Fruit fly (Drosophila melanogaster): ENCODE results near the gene Ttc1.

The Ttc1 gene

DNA sequence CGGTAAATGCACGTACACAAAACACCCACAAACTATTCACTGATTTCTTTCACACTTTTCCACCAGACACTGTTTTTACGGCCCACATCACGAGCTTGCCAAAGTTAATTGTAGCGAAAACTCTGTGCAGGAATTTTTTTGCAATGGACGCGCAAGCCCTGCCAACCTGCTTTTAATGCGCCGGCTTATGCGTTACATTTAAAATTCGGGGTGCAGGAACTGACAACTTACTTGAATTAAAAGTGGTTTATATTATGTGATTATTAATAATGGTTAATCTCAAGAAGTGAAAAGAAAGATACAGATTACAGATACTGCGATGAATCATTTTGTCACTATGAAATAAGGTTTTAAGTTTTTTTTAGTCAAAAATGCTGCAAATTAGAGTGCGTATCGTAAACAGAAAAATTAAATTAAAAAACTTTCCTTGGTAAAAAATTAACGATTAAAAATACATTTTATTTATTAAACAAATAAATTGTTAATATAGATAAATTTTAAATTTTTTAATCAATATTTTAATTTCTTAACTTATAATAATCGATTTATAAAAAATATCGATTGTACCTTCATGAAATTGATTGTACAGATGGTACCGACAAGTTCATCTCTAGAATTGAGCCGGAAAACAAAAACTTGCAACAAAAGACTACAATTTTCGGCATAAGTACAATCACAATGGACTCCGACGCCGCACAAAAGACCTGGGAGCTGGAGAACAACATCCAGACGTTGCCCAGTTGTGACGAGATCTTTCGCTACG is 26.9 kb upstream of the Ttc1 start, which contains the start of the genes CG42232 and CSN5 (continued):
- TF ChIP-seq HHEX (GFP tag; optimal IDR thresholded peaks at IDR 0.05) = peak; percentile 33
- TF ChIP-seq Sin3A (optimal IDR thresholded peaks at IDR 0.05) = peak; percentile 18
- peak; percentile 61 for TF ChIP-seq CG13287 (GFP tag; IDR thresholded peaks at IDR 0.05; ENCODE audit: partially characterized antibody)
- TF ChIP-seq CG17829 (tag; optimal IDR thresholded peaks at IDR 0.05) = peak; percentile 76
- TF ChIP-seq CG30020 (tag; optimal IDR thresholded peaks at IDR 0.05) = peak; percentile 37
- TF ChIP-seq fd64A (GFP tag; optimal IDR thresholded peaks at IDR 0.05) = no peak
- TF ChIP-seq CG18262 (tag; optimal IDR thresholded peaks at IDR 0.05) = peak; percentile 51
- no peak for TF ChIP-seq CkIIα-i1 (GFP tag; IDR thresholded peaks at IDR 0.05)
- TF ChIP-seq CG13123 (GFP tag; optimal IDR thresholded peaks at IDR 0.05) = peak; percentile 32
- TF ChIP-seq gt (GFP tag; IDR thresholded peaks at IDR 0.05) = no peak
- peak; percentile 25 for TF ChIP-seq HmgZ (tag; optimal IDR thresholded peaks at IDR 0.05)
- TF ChIP-seq maf-S (GFP tag; optimal IDR thresholded peaks at IDR 0.05) = peak; percentile 37
- peak; percentile 21; the same call in 1 of the 3 replicates for TF ChIP-seq CG34422 (GFP tag; IDR thresholded peaks at IDR 0.05)
- peak; percentile 54 for TF ChIP-seq jumu (GFP tag; optimal IDR thresholded peaks at IDR 0.05)
- TF ChIP-seq hbn (GFP tag; IDR thresholded peaks at IDR 0.05; ENCODE audit: partially characterized antibody) = peak; percentile 36; the same call in 1 of the 2 replicates
- peak; percentile 84 for TF ChIP-seq nmo (GFP tag; optimal IDR thresholded peaks at IDR 0.05)
- peak; percentile 44 for TF ChIP-seq zfh2 (GFP tag; optimal IDR thresholded peaks at IDR 0.05)
- TF ChIP-seq pho (GFP tag; optimal IDR thresholded peaks at IDR 0.05) = peak; percentile 55
- peak; percentile 55; the same call in 1 of the 2 replicates for TF ChIP-seq Xrp1 (GFP tag; IDR thresholded peaks at IDR 0.05)
- TF ChIP-seq CG10462 (GFP tag; optimal IDR thresholded peaks at IDR 0.05) = peak; percentile 45
- TF ChIP-seq repo (GFP tag; optimal IDR thresholded peaks at IDR 0.05) = peak; percentile 16
- TF ChIP-seq CG17328 (GFP tag; IDR thresholded peaks at IDR 0.05) = peak; percentile 44; the same call in 1 of the 2 replicates
- TF ChIP-seq phol (tag; optimal IDR thresholded peaks at IDR 0.05) = peak; percentile 79
- TF ChIP-seq Dll (GFP tag; IDR thresholded peaks at IDR 0.05; ENCODE audit: partially characterized antibody) = peak; percentile 74
- TF ChIP-seq Mad (GFP tag; optimal IDR thresholded peaks at IDR 0.05) = peak; percentile 47
- peak; percentile 30; the same call in 1 of the 2 replicates for TF ChIP-seq Rx (GFP tag; IDR thresholded peaks at IDR 0.05)
- peak; percentile 17 for TF ChIP-seq gfzf (GFP tag; optimal IDR thresholded peaks at IDR 0.05)
- peak; percentile 41 for TF ChIP-seq tio (GFP tag; optimal IDR thresholded peaks at IDR 0.05)
- peak; percentile 64 for TF ChIP-seq Scr (GFP tag; IDR thresholded peaks at IDR 0.05; ENCODE audit: partially characterized antibody)
- peak; percentile 69 for TF ChIP-seq mam (GFP tag; optimal IDR thresholded peaks at IDR 0.05)
- 0 out of 2 replicates have a peak, but pooled peaks have one; percentile 21 for TF ChIP-seq CG4730 (GFP tag; IDR thresholded peaks at IDR 0.05)
- TF ChIP-seq CG11723 (GFP tag; optimal IDR thresholded peaks at IDR 0.05) = no peak
- peak; percentile 39 for TF ChIP-seq Asciz (GFP tag; optimal IDR thresholded peaks at IDR 0.05)
- TF ChIP-seq row (GFP tag; IDR thresholded peaks at IDR 0.05) = peak; percentile 78
- TF ChIP-seq CG4617 (GFP tag; optimal IDR thresholded peaks at IDR 0.05; ENCODE audit: borderline replicate concordance) = peak; percentile 13
- TF ChIP-seq CG16863 (GFP tag; optimal IDR thresholded peaks at IDR 0.05) = peak; percentile 39
- TF ChIP-seq Hr78 (GFP tag; optimal IDR thresholded peaks at IDR 0.05) = no peak
- TF ChIP-seq pan (optimal IDR thresholded peaks at IDR 0.05) = no peak
- peak in 1 of 2 experiments; percentile 53 for TF ChIP-seq pan (GFP tag; optimal IDR thresholded peaks at IDR 0.05 in 1 of 2, IDR thresholded peaks at IDR 0.05 in 1 of 2)
- peak; percentile 9 for TF ChIP-seq tup (GFP tag; optimal IDR thresholded peaks at IDR 0.05)
- peak; percentile 15 for TF ChIP-seq ewg (GFP tag; optimal IDR thresholded peaks at IDR 0.05)
- peak; percentile 72 for TF ChIP-seq Hr3 (GFP tag; optimal IDR thresholded peaks at IDR 0.05)
- peak; percentile 60 for TF ChIP-seq CG15696 (tag; optimal IDR thresholded peaks at IDR 0.05)
- peak; percentile 68 for TF ChIP-seq dmrt11E (tag; optimal IDR thresholded peaks at IDR 0.05)
- TF ChIP-seq lmd (GFP tag; IDR thresholded peaks at IDR 0.05) = peak; percentile 25; the same call in 1 of the 2 replicates
- peak; percentile 28 for TF ChIP-seq psq (GFP tag; optimal IDR thresholded peaks at IDR 0.05)
- peak; percentile 68 for TF ChIP-seq CG9727 (GFP tag; optimal IDR thresholded peaks at IDR 0.05)
- peak; percentile 54 for TF ChIP-seq CG4820 (GFP tag; optimal IDR thresholded peaks at IDR 0.05)
- TF ChIP-seq tx (GFP tag; optimal IDR thresholded peaks at IDR 0.05) = peak; percentile 6

Measured in whole organism, embryonic.